Worm (Caenorhabditis elegans): ENCODE data around the gene fat-6.

Gene fat-6

ce11 chrIV:11956387-11956786 is 40.9 kb upstream of the fat-6 start:
- TF ChIP-seq nhr-28 (tag; optimal IDR thresholded peaks at IDR 0.05): no peak
- no peak for TF ChIP-seq nhr-12 (tag; optimal IDR thresholded peaks at IDR 0.05)
- no peak for TF ChIP-seq M03D4.4 (tag; optimal IDR thresholded peaks at IDR 0.05)
- TF ChIP-seq ceh-39 (tag; optimal IDR thresholded peaks at IDR 0.05): no peak
- TF ChIP-seq ceh-83 (GFP tag; optimal IDR thresholded peaks at IDR 0.05): no peak
- TF ChIP-seq unc-120 (tag; optimal IDR thresholded peaks at IDR 0.05; ENCODE audit: poor library complexity, severe bottlenecking): no peak
- no peak for TF ChIP-seq drap-1 (GFP tag; optimal IDR thresholded peaks at IDR 0.05)
- TF ChIP-seq unc-62 (GFP tag; optimal IDR thresholded peaks at IDR 0.05): no peak
- no peak for TF ChIP-seq lin-32 (GFP tag; optimal IDR thresholded peaks at IDR 0.05)
- TF ChIP-seq unc-39 (tag; optimal IDR thresholded peaks at IDR 0.05): no peak
- TF ChIP-seq lsy-2 (tag; optimal IDR thresholded peaks at IDR 0.05): no peak
- no peak for TF ChIP-seq sem-2 (GFP tag; optimal IDR thresholded peaks at IDR 0.05)
- no peak for TF ChIP-seq lin-13 (tag; optimal IDR thresholded peaks at IDR 0.05)
- no peak for TF ChIP-seq cnd-1 (tag; optimal IDR thresholded peaks at IDR 0.05)
- TF ChIP-seq bed-3 (GFP tag; optimal IDR thresholded peaks at IDR 0.05): no peak
- no peak for TF ChIP-seq mls-2 (tag; optimal IDR thresholded peaks at IDR 0.05)
- TF ChIP-seq zip-8 (tag; optimal IDR thresholded peaks at IDR 0.05): no peak
- no peak for TF ChIP-seq tbx-8 (GFP tag; optimal IDR thresholded peaks at IDR 0.05)
- TF ChIP-seq nhr-76 (tag; optimal IDR thresholded peaks at IDR 0.05): no peak

ce11 chrIV:11955592-11955991 is 40.1 kb upstream of the fat-6 start:
- TF ChIP-seq mab-5 (tag; optimal IDR thresholded peaks at IDR 0.05) (no peak), M03D4.4 (tag; optimal IDR thresholded peaks at IDR 0.05) (no peak), ces-1 (GFP tag; optimal IDR thresholded peaks at IDR 0.05) (no peak), blmp-1 (tag; optimal IDR thresholded peaks at IDR 0.05) (no peak), lin-13 (tag; optimal IDR thresholded peaks at IDR 0.05) (no peak), nhr-237 (tag; optimal IDR thresholded peaks at IDR 0.05) (no peak), unc-120 (tag; optimal IDR thresholded peaks at IDR 0.05; ENCODE audit: poor library complexity, severe bottlenecking) (no peak), ceh-83 (GFP tag; optimal IDR thresholded peaks at IDR 0.05) (no peak), nhr-2 (tag; optimal IDR thresholded peaks at IDR 0.05) (no peak), unc-39 (tag; optimal IDR thresholded peaks at IDR 0.05) (no peak), ceh-43 (GFP tag; optimal IDR thresholded peaks at IDR 0.05) (no peak), flh-1 (GFP tag; optimal IDR thresholded peaks at IDR 0.05) (no peak), ceh-39 (tag; optimal IDR thresholded peaks at IDR 0.05) (no peak), nhr-12 (tag; optimal IDR thresholded peaks at IDR 0.05) (no peak)

ce11 chrIV:11952612-11953299 is 37.3 kb upstream of the fat-6 start, which contains the start of gene gdh-1:
TSS of gene gdh-1 (plus strand) at chrIV:11953249.
- TF ChIP-seq ztf-11 (tag; optimal IDR thresholded peaks at IDR 0.05): no peak
- no peak for TF ChIP-seq nhr-237 (tag; optimal IDR thresholded peaks at IDR 0.05)
- TF ChIP-seq hlh-1 (tag; optimal IDR thresholded peaks at IDR 0.05): no peak
- no peak for TF ChIP-seq blmp-1 (tag; optimal IDR thresholded peaks at IDR 0.05)
- TF ChIP-seq drap-1 (GFP tag; optimal IDR thresholded peaks at IDR 0.05): no peak
- TF ChIP-seq sem-2 (GFP tag; optimal IDR thresholded peaks at IDR 0.05): no peak
- TF ChIP-seq lsy-2 (tag; optimal IDR thresholded peaks at IDR 0.05): no peak
- no peak for TF ChIP-seq sptf-1 (tag; optimal IDR thresholded peaks at IDR 0.05)
- TF ChIP-seq unc-39 (tag; optimal IDR thresholded peaks at IDR 0.05): no peak
- no peak for TF ChIP-seq ceh-83 (GFP tag; optimal IDR thresholded peaks at IDR 0.05)
- TF ChIP-seq ces-1 (GFP tag; optimal IDR thresholded peaks at IDR 0.05): no peak
- no peak for TF ChIP-seq tbx-8 (GFP tag; optimal IDR thresholded peaks at IDR 0.05)

- TF ChIP-seq snpc-4 (tag; optimal IDR thresholded peaks at IDR 0.05): no peak
- no peak for TF ChIP-seq mls-2 (tag; optimal IDR thresholded peaks at IDR 0.05)
- no peak for TF ChIP-seq ceh-39 (tag; optimal IDR thresholded peaks at IDR 0.05)
- no peak for TF ChIP-seq ceh-43 (GFP tag; optimal IDR thresholded peaks at IDR 0.05)
- TF ChIP-seq nhr-2 (tag; optimal IDR thresholded peaks at IDR 0.05): no peak
- TF ChIP-seq unc-120 (tag; optimal IDR thresholded peaks at IDR 0.05; ENCODE audit: poor library complexity, severe bottlenecking): no peak
- no peak for TF ChIP-seq ztf-11 (tag; optimal IDR thresholded peaks at IDR 0.05)
- TF ChIP-seq M03D4.4 (tag; optimal IDR thresholded peaks at IDR 0.05): no peak
Measured at ce11 chrIV:11950270-11950669, 34.8 kb upstream of the fat-6 start, which contains the start of gene tbx-36. TSS of gene tbx-36 (plus strand) at chrIV:11950570.

- no peak for TF ChIP-seq lin-32 (GFP tag; optimal IDR thresholded peaks at IDR 0.05)
Measured at ce11 chrIV:11949717-11950116, 34.2 kb upstream of the fat-6 start, which contains the start of gene hdl-1. TSS of gene hdl-1 (minus strand) at chrIV:11949817.

Measured in whole organism, mixed stage, embryonic.